Fruit fly (Drosophila melanogaster) Kc167 (cell line): Measurements from ENCODE around the gene Taf11.

Experiments
- Myc ChIP-seq: fragments of >200 bp; optimal IDR thresholded peaks from 2 replicates; lab custom pipeline; 2017; ENCODE audit warnings: missing external identifiers
- Sin3A ChIP-seq: fragments of >200 bp; optimal IDR thresholded peaks from 2 replicates; lab custom pipeline; 2018; ENCODE audit warnings: missing external identifiers
- h ChIP-seq: fragments of >200 bp; optimal IDR thresholded peaks from 3 replicates; lab custom pipeline; 2018; ENCODE audit warnings: missing external identifiers
- insv ChIP-seq: fragments of >200 bp; optimal IDR thresholded peaks from 3 replicates; lab custom pipeline; 2018; ENCODE audit warnings: missing external identifiers
- psq ChIP-seq: fragments of >200 bp; optimal IDR thresholded peaks from 2 replicates; lab custom pipeline; 2017; ENCODE audit warnings: missing external identifiers
- ttk ChIP-seq: sonication (Bioruptor generic); optimal IDR thresholded peaks from 2 replicates; lab custom pipeline; 2017; ENCODE audit warnings: missing external identifiers

Taf11 gene

DNA sequence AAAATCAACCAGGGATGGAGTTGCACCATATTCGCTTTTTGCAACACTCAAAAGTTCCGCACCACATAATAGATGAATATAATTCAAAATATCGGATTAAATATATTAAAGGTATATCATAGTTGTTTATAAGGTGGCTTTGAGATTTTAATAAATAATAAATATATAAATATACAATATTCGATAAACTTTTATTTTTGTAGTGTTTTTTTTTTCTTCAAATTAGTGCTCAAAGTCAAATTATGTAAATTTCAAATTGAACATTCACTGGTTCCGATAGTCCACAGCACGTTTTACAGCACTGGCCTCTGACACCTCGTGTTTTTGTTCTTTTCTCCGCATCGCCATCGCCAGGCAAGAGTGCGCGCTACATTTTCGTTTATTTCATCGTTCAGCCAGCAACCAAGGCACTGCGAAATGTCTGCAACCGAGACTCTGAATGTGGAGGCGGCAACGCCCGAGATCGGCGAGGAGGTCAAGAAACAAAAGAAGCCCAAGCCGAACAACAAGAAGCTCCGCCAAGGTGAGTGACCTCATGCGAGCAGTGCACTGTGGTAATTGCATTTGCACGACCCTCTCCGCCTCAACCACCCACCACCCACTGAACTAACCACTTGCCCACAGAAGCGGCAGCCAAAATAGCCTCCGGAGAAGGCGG is at the start of gene Taf11, which contains the start of gene und:
Taf11 (minus strand) TSS at position 51 of the 658 bp plus-strand sequence.
und (plus strand) TSS at position 158 of the 658 bp plus-strand sequence.
- TF ChIP-seq insv (lab: Kevin White, UChicago) (no peak), Myc (no peak), Sin3A (lab: Kevin White, UChicago) (no peak), ttk (lab: Kevin White, UChicago) (no peak), psq (lab: Kevin White, UChicago) (no peak), h (lab: Kevin White, UChicago) (no peak)

DNA sequence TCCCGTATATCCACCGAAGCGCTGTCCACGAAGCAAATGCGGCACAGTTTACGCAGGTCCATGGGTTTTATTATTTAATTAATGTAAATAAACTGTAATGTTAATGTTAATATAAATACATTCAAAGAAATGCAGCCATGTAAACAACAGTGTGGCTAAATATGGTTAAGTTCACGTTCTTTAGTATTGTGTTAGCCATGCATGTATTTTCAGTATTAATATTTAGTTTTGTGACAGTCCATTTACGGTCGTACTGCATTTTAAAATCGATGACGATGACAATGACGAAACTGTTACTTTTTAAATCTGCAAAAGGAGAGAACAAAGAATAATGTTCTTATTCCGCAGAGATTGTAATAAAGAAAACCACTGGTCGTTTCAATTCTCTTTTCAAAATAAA is 29.9 kb upstream of the Taf11 start, which contains the start of gene CG13123:
CG13123 (minus strand) TSS at position 163 of the 400 bp plus-strand sequence.
- no peak for TF ChIP-seq ttk (lab: Kevin White, UChicago)
- no peak for TF ChIP-seq Myc
- TF ChIP-seq psq (lab: Kevin White, UChicago): no peak
- no peak for TF ChIP-seq insv (lab: Kevin White, UChicago)
- no peak for TF ChIP-seq h (lab: Kevin White, UChicago)
- TF ChIP-seq Sin3A (lab: Kevin White, UChicago): no peak

DNA sequence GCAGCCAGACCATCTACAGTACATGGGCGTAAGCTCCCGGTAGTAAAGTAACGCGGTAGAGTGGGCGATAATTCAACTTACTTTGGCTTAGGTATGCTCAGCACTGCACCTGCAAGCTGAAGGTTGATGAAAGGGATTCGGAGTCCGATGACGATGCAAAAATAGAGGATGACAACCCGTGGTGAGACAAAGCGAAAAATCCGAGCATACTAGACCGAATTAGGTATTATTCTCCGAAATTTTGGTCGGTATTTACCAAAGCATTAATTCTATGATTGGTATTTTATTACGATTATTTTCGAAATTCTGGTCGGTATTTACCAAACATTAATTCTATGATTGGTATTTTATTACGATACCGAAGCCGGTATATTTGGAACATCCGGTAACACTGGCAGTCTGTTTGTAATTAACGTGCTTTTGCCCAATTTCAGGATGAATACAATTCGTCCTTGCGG is 27.5 kb upstream of the Taf11 start, which contains the start of gene CG4036:
CG4036 (plus strand) TSS at position 348 of the 458 bp plus-strand sequence.
- TF ChIP-seq ttk (lab: Kevin White, UChicago): no peak
- TF ChIP-seq insv (lab: Kevin White, UChicago): no peak
- no peak for TF ChIP-seq Myc
- no peak for TF ChIP-seq Sin3A (lab: Kevin White, UChicago)
- no peak for TF ChIP-seq h (lab: Kevin White, UChicago)
- no peak for TF ChIP-seq psq (lab: Kevin White, UChicago)

- TF ChIP-seq psq (lab: Kevin White, UChicago) (no peak), ttk (lab: Kevin White, UChicago) (no peak), h (lab: Kevin White, UChicago) (no peak), Myc (no peak), Sin3A (lab: Kevin White, UChicago) (no peak)
Measured at dm6 chr2L:9785917-9786432, 22.9 kb upstream of the Taf11 start.

dm6 chr2L:9784468-9784867 is 21.4 kb upstream of the Taf11 start:
- no peak for TF ChIP-seq psq (lab: Kevin White, UChicago)
- no peak for TF ChIP-seq insv (lab: Kevin White, UChicago)
- no peak for TF ChIP-seq ttk (lab: Kevin White, UChicago)
- no peak for TF ChIP-seq Myc
- no peak for TF ChIP-seq h (lab: Kevin White, UChicago)

- TF ChIP-seq insv (lab: Kevin White, UChicago): no peak
- TF ChIP-seq Sin3A (lab: Kevin White, UChicago): no peak
- no peak for TF ChIP-seq ttk (lab: Kevin White, UChicago)
- TF ChIP-seq Myc: no peak
- TF ChIP-seq h (lab: Kevin White, UChicago): no peak
- no peak for TF ChIP-seq psq (lab: Kevin White, UChicago)
Measured at dm6 chr2L:9783130-9783529, 20.1 kb upstream of the Taf11 start.

- TF ChIP-seq Myc (no peak), h (lab: Kevin White, UChicago) (no peak), psq (lab: Kevin White, UChicago) (no peak), ttk (lab: Kevin White, UChicago) (no peak), Sin3A (lab: Kevin White, UChicago) (no peak), insv (lab: Kevin White, UChicago) (no peak)
Measured at dm6 chr2L:9782176-9782581, 19.1 kb upstream of the Taf11 start, which contains the start of gene IP3K1. IP3K1 (plus strand) TSS chr2L:9782384.

DNA sequence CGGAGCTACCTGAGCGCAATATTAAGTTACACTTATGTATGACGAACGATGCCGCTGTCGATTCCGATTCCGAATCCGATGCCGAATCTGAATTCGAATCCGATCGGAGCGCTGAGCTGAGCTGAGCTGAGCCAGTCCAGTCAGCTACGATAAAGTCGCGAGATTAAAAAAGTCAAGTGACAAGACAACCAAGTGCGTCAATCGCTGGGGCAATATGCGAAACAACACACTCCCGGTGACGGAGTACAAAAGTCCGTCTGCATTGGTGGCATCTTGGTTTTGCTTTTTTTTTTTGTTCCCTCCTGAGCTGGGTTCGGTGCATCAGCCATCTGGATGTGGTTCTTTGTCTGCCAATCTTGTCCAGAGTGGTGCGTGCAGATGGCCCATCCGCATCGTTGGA is 16.7 kb upstream of the Taf11 start:
- no peak for TF ChIP-seq Myc
- TF ChIP-seq h (lab: Kevin White, UChicago): no peak
- no peak for TF ChIP-seq ttk (lab: Kevin White, UChicago)
- no peak for TF ChIP-seq psq (lab: Kevin White, UChicago)
- no peak for TF ChIP-seq Sin3A (lab: Kevin White, UChicago)
- no peak for TF ChIP-seq insv (lab: Kevin White, UChicago)

DNA sequence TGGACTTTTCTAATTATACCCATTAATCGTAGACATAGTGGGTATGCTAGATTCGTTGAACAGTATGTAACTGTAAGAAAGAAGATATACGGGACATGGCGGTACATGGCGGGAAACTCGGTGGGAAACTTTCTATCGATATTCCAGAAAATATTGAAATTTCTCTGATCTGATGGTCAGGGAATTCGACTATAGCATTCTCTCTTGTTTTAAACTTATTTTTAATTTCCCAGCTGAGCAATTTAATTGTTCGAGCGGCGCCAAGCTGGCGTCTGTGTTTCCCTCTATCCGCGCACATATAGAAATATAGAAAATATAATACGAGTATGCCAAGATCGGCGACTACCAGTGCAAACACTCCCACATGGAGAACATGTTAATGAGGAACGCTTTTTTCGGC is 16.1 kb upstream of the Taf11 start:
- no peak for TF ChIP-seq psq (lab: Kevin White, UChicago)
- no peak for TF ChIP-seq h (lab: Kevin White, UChicago)

DNA sequence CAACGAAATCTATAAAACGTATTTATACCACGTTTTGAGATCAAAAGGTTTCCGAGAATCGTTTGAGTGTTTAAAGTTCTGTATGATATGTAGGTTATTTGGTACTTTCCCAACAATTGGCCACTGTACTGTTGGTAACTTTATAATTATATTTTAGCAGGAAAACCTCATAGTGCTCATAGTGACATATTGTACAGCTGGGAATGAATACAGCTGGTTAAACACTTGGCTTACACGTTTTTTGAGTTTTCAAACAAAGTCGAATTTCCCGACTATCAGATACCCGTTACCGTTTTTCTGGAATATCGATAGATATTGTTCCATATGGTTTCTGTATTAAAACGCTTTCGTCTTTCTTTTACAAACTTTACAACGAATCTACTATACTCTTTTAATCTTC is 15.4 kb upstream of the Taf11 start:
- no peak for TF ChIP-seq Myc
- TF ChIP-seq psq (lab: Kevin White, UChicago): no peak
- TF ChIP-seq h (lab: Kevin White, UChicago): no peak
- no peak for TF ChIP-seq insv (lab: Kevin White, UChicago)
- TF ChIP-seq ttk (lab: Kevin White, UChicago): no peak
- TF ChIP-seq Sin3A (lab: Kevin White, UChicago): no peak

dm6 chr2L:9777927-9778326 is 14.9 kb upstream of the Taf11 start:
- no peak for TF ChIP-seq psq (lab: Kevin White, UChicago)
- no peak for TF ChIP-seq Sin3A (lab: Kevin White, UChicago)
- TF ChIP-seq Myc: no peak
- no peak for TF ChIP-seq insv (lab: Kevin White, UChicago)
- no peak for TF ChIP-seq h (lab: Kevin White, UChicago)
- TF ChIP-seq ttk (lab: Kevin White, UChicago): no peak
